Worm (Caenorhabditis elegans) whole organism, L2 larva: ENCODE data around the gene C17F4.2.

Experiments used
- C34F6.9 ChIP-seq: fragments of 150-350 bp; optimal IDR thresholded peaks from 2 replicates; lab custom pipeline; 2014; ENCODE audit warnings: missing biosample characterization, missing genetic modification characterization
- F13H6.1 ChIP-seq: sonication (generic microtip); optimal IDR thresholded peaks from 2 replicates; lab custom pipeline; 2016; ENCODE audit warnings: missing genetic modification characterization, missing compliant biosample characterization
- Y55F3AM.14 ChIP-seq: fragments of 200-800 bp; sonication (Bioruptor generic); optimal IDR thresholded peaks from 2 replicates; lab custom pipeline; 2018; ENCODE audit warnings: mild to moderate bottlenecking, missing genetic modification characterization, missing compliant biosample characterization
- ZK546.5 ChIP-seq: sonication (generic microtip); optimal IDR thresholded peaks from 2 replicates; lab custom pipeline; 2017; ENCODE audit warnings: missing biosample characterization, missing genetic modification characterization
- aly-2 ChIP-seq: fragments of 150-350 bp; optimal IDR thresholded peaks from 2 replicates; lab custom pipeline; 2014; ENCODE audit warnings: missing biosample characterization, missing genetic modification characterization
- blmp-1 ChIP-seq: sonication (generic microtip); optimal IDR thresholded peaks from 2 replicates; lab custom pipeline; 2017; ENCODE audit warnings: missing genetic modification characterization, mild to moderate bottlenecking, missing compliant biosample characterization, antibody characterized with exemption, moderate library complexity; ENCODE audit not compliant: insufficient read depth
- ceh-16 ChIP-seq: fragments of 150-350 bp; optimal IDR thresholded peaks from 2 replicates; lab custom pipeline; 2014; ENCODE audit warnings: missing biosample characterization, missing genetic modification characterization
- ceh-82 ChIP-seq: fragments of 150-350 bp; optimal IDR thresholded peaks from 2 replicates; lab custom pipeline; 2014; ENCODE audit warnings: missing biosample characterization, missing genetic modification characterization
- crh-2 ChIP-seq: sonication (generic microtip); optimal IDR thresholded peaks from 2 replicates; lab custom pipeline; 2017; ENCODE audit warnings: missing biosample characterization, missing genetic modification characterization
- egl-27 ChIP-seq: sonication (generic microtip); optimal IDR thresholded peaks from 3 replicates; lab custom pipeline; 2017; ENCODE audit warnings: missing biosample characterization, missing genetic modification reagents, missing genetic modification characterization
- elt-1 ChIP-seq: fragments of 150-350 bp; optimal IDR thresholded peaks from 2 replicates; lab custom pipeline; 2014; ENCODE audit warnings: missing biosample characterization, missing genetic modification characterization
- fos-1 ChIP-seq: fragments of 150-350 bp; optimal IDR thresholded peaks from 2 replicates; lab custom pipeline; 2014; ENCODE audit warnings: missing biosample characterization, missing genetic modification characterization
- gmeb-1 ChIP-seq: fragments of 150-350 bp; optimal IDR thresholded peaks from 2 replicates; lab custom pipeline; 2014; ENCODE audit warnings: missing biosample characterization, missing genetic modification characterization
- lin-11 ChIP-seq: fragments of 150-350 bp; sonication (generic microtip); optimal IDR thresholded peaks from 2 replicates; lab custom pipeline; 2014; ENCODE audit warnings: missing biosample characterization, missing genetic modification characterization, inconsistent platforms, mixed read lengths
- lin-13 ChIP-seq: fragments of 150-350 bp; optimal IDR thresholded peaks from 2 replicates; lab custom pipeline; 2014; ENCODE audit warnings: missing biosample characterization, missing genetic modification reagents, missing genetic modification characterization
- lin-39 ChIP-seq: fragments of 150-350 bp; optimal IDR thresholded peaks from 2 replicates; lab custom pipeline; 2014; ENCODE audit warnings: missing biosample characterization, missing genetic modification reagents, missing genetic modification characterization
- mbf-1 ChIP-seq: sonication (generic microtip); optimal IDR thresholded peaks from 2 replicates; lab custom pipeline; 2017; ENCODE audit warnings: missing biosample characterization, missing genetic modification characterization
- mdl-1 ChIP-seq, 2 experiments: fragments of 150-350 bp in 1 of 2; sonication (generic microtip) in 1 of 2; optimal IDR thresholded peaks; 2 replicates each; lab custom pipeline; 2017; ENCODE audit warnings: missing biosample characterization in 2 of 2, missing genetic modification characterization in 2 of 2
- nhr-10 ChIP-seq: sonication (generic microtip); optimal IDR thresholded peaks from 2 replicates; lab custom pipeline; 2017; ENCODE audit warnings: missing biosample characterization, missing genetic modification characterization
- nhr-12 ChIP-seq: fragments of 150-350 bp; optimal IDR thresholded peaks from 2 replicates; lab custom pipeline; 2014; ENCODE audit warnings: missing biosample characterization, missing genetic modification characterization
- nhr-21 ChIP-seq: fragments of 150-350 bp; optimal IDR thresholded peaks from 2 replicates; lab custom pipeline; 2014; ENCODE audit warnings: missing biosample characterization, missing genetic modification characterization
- nhr-23 ChIP-seq: fragments of 150-350 bp; optimal IDR thresholded peaks from 2 replicates; lab custom pipeline; 2014; ENCODE audit warnings: missing biosample characterization, missing genetic modification reagents, missing genetic modification characterization
- nhr-25 ChIP-seq: fragments of 150-350 bp; sonication (generic microtip); optimal IDR thresholded peaks from 3 replicates; lab custom pipeline; 2014; ENCODE audit warnings: missing biosample characterization, missing genetic modification characterization
- nhr-6 ChIP-seq: fragments of 150-350 bp; optimal IDR thresholded peaks from 2 replicates; lab custom pipeline; 2014; ENCODE audit warnings: missing biosample characterization, missing genetic modification characterization
- peb-1 ChIP-seq: fragments of 150-350 bp; optimal IDR thresholded peaks from 2 replicates; lab custom pipeline; 2014; ENCODE audit warnings: missing biosample characterization, missing genetic modification characterization
- sem-4 ChIP-seq: fragments of 150-350 bp; optimal IDR thresholded peaks from 2 replicates; lab custom pipeline; 2014; ENCODE audit warnings: missing biosample characterization, missing genetic modification reagents, missing genetic modification characterization
- skn-1 ChIP-seq: sonication (generic microtip); optimal IDR thresholded peaks from 2 replicates; lab custom pipeline; 2017; ENCODE audit warnings: missing biosample characterization, missing genetic modification characterization
- sma-3 ChIP-seq: sonication (generic microtip); optimal IDR thresholded peaks from 2 replicates; lab custom pipeline; 2016; ENCODE audit warnings: missing genetic modification reagents, missing genetic modification characterization, missing compliant biosample characterization
- sma-9 ChIP-seq, 2 experiments: fragments of 150-350 bp in 1 of 2; sonication (generic microtip) in 1 of 2; optimal IDR thresholded peaks; 2 replicates each; lab custom pipeline; 2014 to 2016; ENCODE audit warnings: missing genetic modification characterization in 2 of 2, mild to moderate bottlenecking in 1 of 2, missing biosample characterization in 1 of 2, missing compliant biosample characterization in 1 of 2, missing genetic modification reagents in 1 of 2, moderate library complexity in 1 of 2
- snpc-4 ChIP-seq: fragments of 150-350 bp; optimal IDR thresholded peaks from 2 replicates; lab custom pipeline; 2014; ENCODE audit warnings: missing biosample characterization, missing genetic modification characterization
- unc-39 ChIP-seq: fragments of 150-350 bp; optimal IDR thresholded peaks from 2 replicates; lab custom pipeline; 2014; ENCODE audit warnings: missing biosample characterization, missing genetic modification characterization
- unc-62 ChIP-seq: fragments of 150-350 bp; optimal IDR thresholded peaks from 2 replicates; lab custom pipeline; 2014; ENCODE audit warnings: missing biosample characterization, missing genetic modification reagents, missing genetic modification characterization
- zag-1 ChIP-seq: fragments of 150-350 bp; optimal IDR thresholded peaks from 2 replicates; lab custom pipeline; 2014; ENCODE audit warnings: missing biosample characterization, missing genetic modification characterization
- ztf-1 ChIP-seq: fragments of 200-800 bp; sonication (Bioruptor generic); conservative IDR thresholded peaks from 2 replicates; pipeline ENCODE4 v1.3.6; 2022; ENCODE audit warnings: missing genetic modification characterization, missing compliant biosample characterization
- ztf-11 ChIP-seq: sonication (generic microtip); optimal IDR thresholded peaks from 2 replicates; lab custom pipeline; 2017; ENCODE audit warnings: missing biosample characterization, missing genetic modification characterization
- ztf-4 ChIP-seq: fragments of 150-350 bp; optimal IDR thresholded peaks from 2 replicates; lab custom pipeline; 2014; ENCODE audit warnings: missing biosample characterization, missing genetic modification characterization

Gene C17F4.2

ce11 chrII:3240207-3240606, 8.3 kb upstream of the C17F4.2 start, which contains the start of gene C17F4.3:
Gene C17F4.3, plus strand, starts transcription at chrII:3240507.
- TF ChIP-seq mbf-1 (tag; lab: Kevin White, UChicago) (no peak), nhr-6 (tag; lab: Kevin White, UChicago) (no peak), Y55F3AM.14 (GFP tag; lab: Kevin White, UChicago) (no peak), ztf-4 (tag; lab: Kevin White, UChicago) (no peak), C34F6.9 (tag; lab: Kevin White, UChicago) (no peak), lin-13 (GFP tag; lab: Kevin White, UChicago) (no peak)

DNA sequence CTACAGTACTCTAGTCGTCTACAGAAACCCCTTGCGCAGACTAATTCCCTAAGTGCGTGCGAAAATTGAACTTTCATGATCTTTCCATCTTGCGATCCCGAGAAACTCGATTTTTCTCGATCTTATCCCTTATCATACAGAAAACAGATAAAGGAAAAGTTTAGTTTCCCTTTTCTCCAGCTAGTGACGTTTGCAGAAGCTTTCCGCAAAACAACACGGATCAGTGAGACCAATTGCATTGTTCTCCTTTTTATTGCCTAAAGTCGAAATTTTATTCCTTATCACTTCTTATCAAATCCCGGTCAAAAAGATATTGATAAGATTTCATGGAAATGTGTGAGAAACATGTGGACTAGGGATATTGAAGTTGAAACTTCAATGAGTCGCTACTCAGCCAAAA, 6.6 kb upstream of the C17F4.2 start:
- TF ChIP-seq mdl-1 (tag; optimal IDR thresholded peaks at IDR 0.05; lab: Kevin White, UChicago) (no peak), unc-39 (no peak), aly-2 (tag; lab: Kevin White, UChicago) (no peak), nhr-12 (tag; lab: Kevin White, UChicago) (no peak), nhr-25 (tag; lab: Kevin White, UChicago) (no peak), nhr-21 (peak; percentile 68), blmp-1 (tag; lab: Kevin White, UChicago) (peak; percentile 9), fos-1 (tag; lab: Kevin White, UChicago) (no peak), nhr-10 (tag; lab: Kevin White, UChicago) (no peak), nhr-23 (tag; lab: Kevin White, UChicago) (no peak), mbf-1 (tag; lab: Kevin White, UChicago) (no peak), sma-3 (GFP tag; lab: Kevin White, UChicago) (no peak), gmeb-1 (tag; lab: Kevin White, UChicago) (no peak), skn-1 (no peak)

DNA sequence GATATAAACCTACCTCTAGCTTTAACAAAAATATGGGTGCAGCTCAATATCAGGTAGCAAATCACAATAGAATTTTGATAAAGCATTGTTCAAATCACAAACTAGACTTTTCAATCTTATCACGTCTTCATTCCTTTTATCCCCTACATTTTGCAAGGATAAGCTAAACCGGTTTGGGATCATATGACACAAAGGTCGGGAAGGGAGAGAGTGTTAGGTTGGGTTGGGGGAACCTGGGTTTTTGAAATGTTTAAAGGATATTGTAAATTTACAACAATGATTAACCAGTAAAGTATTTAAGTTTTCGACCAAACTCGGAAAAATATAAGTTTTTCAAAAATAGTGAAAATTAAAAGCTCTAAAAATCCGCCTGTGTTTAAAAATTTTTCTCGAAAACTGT, 4.4 kb upstream of the C17F4.2 start, which contains the start of gene C17F4.12:
Gene C17F4.12 (minus strand): TSS at position 101 of the 400 bp plus-strand sequence.
- no peak for TF ChIP-seq unc-62 (GFP tag; lab: Kevin White, UChicago)
- TF ChIP-seq ceh-82 (tag; lab: Kevin White, UChicago), result no peak
- TF ChIP-seq nhr-21, result no peak
- TF ChIP-seq ztf-11 (tag; lab: Kevin White, UChicago), result no peak
- no peak for TF ChIP-seq snpc-4 (tag; lab: Kevin White, UChicago)
- TF ChIP-seq egl-27, result no peak
- no peak for TF ChIP-seq gmeb-1 (tag; lab: Kevin White, UChicago)
- TF ChIP-seq nhr-10 (tag; lab: Kevin White, UChicago), result no peak
- TF ChIP-seq ztf-1 (GFP tag; lab: Robert Waterston, UW), result no peak
- no peak for TF ChIP-seq Y55F3AM.14 (GFP tag; lab: Kevin White, UChicago)
- TF ChIP-seq lin-39 (tag; lab: Kevin White, UChicago), result no peak
- TF ChIP-seq ceh-16 (tag; lab: Kevin White, UChicago), result no peak
- TF ChIP-seq peb-1, result no peak
- TF ChIP-seq zag-1, result no peak
- TF ChIP-seq sem-4 (tag; lab: Kevin White, UChicago), result no peak
- TF ChIP-seq mdl-1 (tag; optimal IDR thresholded peaks at IDR 0.05; lab: Kevin White, UChicago), result no peak
- TF ChIP-seq elt-1, result no peak
- TF ChIP-seq skn-1, result no peak

DNA sequence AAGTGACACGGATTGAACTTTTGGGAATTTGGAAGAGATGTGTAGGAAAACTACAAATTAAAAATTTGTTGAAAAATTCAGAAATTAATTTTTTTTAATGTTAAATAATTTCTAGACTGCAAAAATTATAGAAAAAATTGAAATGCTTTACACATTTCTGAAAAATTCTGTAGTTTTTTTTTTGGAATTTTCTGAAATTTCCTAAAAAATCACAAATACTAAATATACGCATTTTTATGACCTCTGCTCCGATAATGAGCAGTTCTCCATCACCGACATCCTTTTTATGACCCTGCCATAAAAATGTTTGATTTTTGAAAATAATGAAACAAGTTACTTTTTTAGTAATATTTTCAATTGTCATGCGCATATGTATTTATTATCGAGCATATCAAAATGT, 3.7 kb upstream of the C17F4.2 start:
- TF ChIP-seq unc-39, result no peak
- TF ChIP-seq fos-1 (tag; lab: Kevin White, UChicago), result peak; percentile 50
- peak; percentile 6 for TF ChIP-seq lin-13 (GFP tag; lab: Kevin White, UChicago)
- TF ChIP-seq, all 48 proteins: peak for 2

- TF ChIP-seq crh-2 (peak; percentile 87), sma-9 (GFP tag; optimal IDR thresholded peaks at IDR 0.05; lab: Kevin White, UChicago) (peak; percentile 52), sma-9 (tag; optimal IDR thresholded peaks at IDR 0.05; lab: Kevin White, UChicago) (no peak), lin-11 (tag; lab: Kevin White, UChicago) (no peak), sma-3 (GFP tag; lab: Kevin White, UChicago) (peak; percentile 9), fos-1 (tag; lab: Kevin White, UChicago) (peak; percentile 69), gmeb-1 (tag; lab: Kevin White, UChicago) (peak; percentile 29), F13H6.1 (peak; percentile 2), nhr-10 (tag; lab: Kevin White, UChicago) (no peak), ZK546.5 (tag; lab: Kevin White, UChicago) (no peak), mdl-1 (tag; optimal IDR thresholded peaks at IDR 0.05; lab: Kevin White, UChicago) (no peak)
Measured at ce11 chrII:3245836-3246235, 2.6 kb upstream of the C17F4.2 start, which contains the start of gene C17F4.7. Gene C17F4.7, minus strand, starts transcription at chrII:3246015.
